Worm (Caenorhabditis elegans) whole organism, young adult: Measurements from ENCODE around the gene F55G1.15.
A peak's percentile ranks its signal among the peaks of the same experiment; 100 is the strongest.

ENCODE experiments used
- B0019.2 ChIP-seq: fragments of 200-800 bp; sonication (Bioruptor generic); conservative IDR thresholded peaks from 2 replicates; pipeline ENCODE4 v1.3.6; 2022; ENCODE audit warnings: missing genetic modification reagents, missing genetic modification characterization, missing compliant biosample characterization
- B0035.1 ChIP-seq: sonication (generic microtip); optimal IDR thresholded peaks from 2 replicates; lab custom pipeline; 2016; ENCODE audit warnings: missing genetic modification characterization, mild to moderate bottlenecking, missing compliant biosample characterization, missing genotype, missing genetic modification reagents
- B0336.3 ChIP-seq: fragments of 200-800 bp; sonication (Bioruptor generic); IDR thresholded peaks from 2 replicates; pipeline ENCODE4 v1.3.6; 2022; ENCODE audit warnings: missing genetic modification characterization, missing compliant biosample characterization
- C17E4.6 ChIP-seq: fragments of 200-800 bp; sonication (Bioruptor generic); IDR thresholded peaks from 2 replicates; pipeline ENCODE4 v1.3.6; 2022; ENCODE audit warnings: missing genetic modification reagents, missing genetic modification characterization, missing compliant biosample characterization
- F57A8.1 ChIP-seq: fragments of 200-800 bp; sonication (Bioruptor generic); optimal IDR thresholded peaks from 2 replicates; lab custom pipeline; 2018; ENCODE audit warnings: mild to moderate bottlenecking, missing genetic modification characterization, moderate library complexity, missing compliant biosample characterization
- T07F8.4 ChIP-seq: sonication (generic microtip); optimal IDR thresholded peaks from 2 replicates; lab custom pipeline; 2016; ENCODE audit warnings: mild to moderate bottlenecking, missing genetic modification characterization, moderate library complexity, missing compliant biosample characterization
- T26A5.8 ChIP-seq: sonication (generic microtip); optimal IDR thresholded peaks from 2 replicates; lab custom pipeline; 2016; ENCODE audit warnings: missing genetic modification characterization, missing compliant biosample characterization
- Y67H2A.10 ChIP-seq: fragments of 200-800 bp; sonication (Bioruptor generic); conservative IDR thresholded peaks from 2 replicates; pipeline ENCODE4 v1.3.6; 2022; ENCODE audit warnings: missing genetic modification reagents, missing genetic modification characterization, missing compliant biosample characterization
- ZK185.1 ChIP-seq: sonication (generic microtip); optimal IDR thresholded peaks from 2 replicates; lab custom pipeline; 2016; ENCODE audit warnings: mild to moderate bottlenecking, missing genetic modification characterization, missing compliant biosample characterization; ENCODE audit not compliant: poor library complexity, severe bottlenecking
- bed-2 ChIP-seq: fragments of 200-800 bp; sonication (Bioruptor generic); IDR thresholded peaks from 2 replicates; pipeline ENCODE4 v1.3.6; 2022; ENCODE audit warnings: missing genetic modification reagents, missing genetic modification characterization, missing compliant biosample characterization
- cebp-2 ChIP-seq: fragments of 200-800 bp; sonication (Bioruptor generic); IDR thresholded peaks from 2 replicates; pipeline ENCODE4 v1.3.6; 2022; ENCODE audit warnings: missing genetic modification characterization, missing compliant biosample characterization
- ceh-40 ChIP-seq: fragments of 200-800 bp; sonication (Bioruptor generic); IDR thresholded peaks from 2 replicates; pipeline ENCODE4 v1.3.6; 2022; ENCODE audit warnings: missing genetic modification characterization, missing compliant biosample characterization
- ceh-91 ChIP-seq: fragments of 200-800 bp; sonication (Bioruptor generic); IDR thresholded peaks from 2 replicates; pipeline ENCODE4 v1.3.6; 2022; ENCODE audit warnings: missing genetic modification reagents, missing genetic modification characterization, missing compliant biosample characterization
- chd-7 ChIP-seq: sonication (generic microtip); optimal IDR thresholded peaks from 2 replicates; lab custom pipeline; 2016; ENCODE audit warnings: mild to moderate bottlenecking, missing genetic modification characterization, moderate library complexity, missing compliant biosample characterization
- die-1 ChIP-seq: sonication (generic microtip); optimal IDR thresholded peaks from 2 replicates; lab custom pipeline; 2016; ENCODE audit warnings: missing genotype, mild to moderate bottlenecking, missing genetic modification characterization, missing compliant biosample characterization
- dox-1 ChIP-seq: fragments of 200-800 bp; sonication (Bioruptor generic); IDR thresholded peaks from 2 replicates; pipeline ENCODE4 v1.3.6; 2022; ENCODE audit warnings: missing genetic modification reagents, missing genetic modification characterization, missing compliant biosample characterization
- egl-18 ChIP-seq: fragments of 200-800 bp; sonication (Bioruptor generic); IDR thresholded peaks from 2 replicates; pipeline ENCODE4 v1.3.6; 2022; ENCODE audit warnings: missing genetic modification reagents, missing genetic modification characterization, missing compliant biosample characterization
- gei-17 ChIP-seq: fragments of 200-800 bp; sonication (Bioruptor generic); optimal IDR thresholded peaks from 2 replicates; lab custom pipeline; 2018; ENCODE audit warnings: mild to moderate bottlenecking, missing genetic modification characterization, missing compliant biosample characterization
- hlh-12 ChIP-seq: sonication (generic microtip); optimal IDR thresholded peaks from 2 replicates; lab custom pipeline; 2016; ENCODE audit warnings: missing genetic modification characterization, missing compliant biosample characterization
- hmg-1.2 ChIP-seq: fragments of 200-800 bp; sonication (Bioruptor generic); IDR thresholded peaks from 2 replicates; pipeline ENCODE4 v1.3.6; 2022; ENCODE audit warnings: missing genetic modification reagents, missing genetic modification characterization, missing compliant biosample characterization
- hsf-1 ChIP-seq: fragments of 200-800 bp; sonication (Bioruptor generic); IDR thresholded peaks from 2 replicates; pipeline ENCODE4 v1.3.6; 2022; ENCODE audit warnings: missing genetic modification reagents, missing genetic modification characterization, missing compliant biosample characterization
- lag-1 ChIP-seq: fragments of 200-800 bp; sonication (Bioruptor generic); IDR thresholded peaks from 2 replicates; pipeline ENCODE4 v1.3.6; 2022; ENCODE audit warnings: missing genetic modification reagents, missing genetic modification characterization, missing compliant biosample characterization
- let-607 ChIP-seq, 2 experiments: fragments of 200-800 bp in 1 of 2; sonication (Bioruptor generic) in 1 of 2; sonication (generic microtip) in 1 of 2; optimal IDR thresholded peaks; 2 replicates each; lab custom pipeline; 2016 to 2018; ENCODE audit warnings: mild to moderate bottlenecking in 2 of 2, missing compliant biosample characterization in 2 of 2, missing genetic modification characterization in 2 of 2, moderate library complexity in 2 of 2, missing genotype in 1 of 2
- lin-26 ChIP-seq: fragments of 200-800 bp; sonication (Bioruptor generic); IDR thresholded peaks from 2 replicates; pipeline ENCODE4 v1.3.6; 2022; ENCODE audit warnings: missing genetic modification reagents, missing genetic modification characterization, missing compliant biosample characterization
- lin-40 ChIP-seq: sonication (generic microtip); optimal IDR thresholded peaks from 2 replicates; lab custom pipeline; 2016; ENCODE audit warnings: missing genetic modification characterization, mild to moderate bottlenecking, missing compliant biosample characterization, missing genotype, missing genetic modification reagents
- lin-54 ChIP-seq: fragments of 200-800 bp; sonication (Bioruptor generic); optimal IDR thresholded peaks from 2 replicates; lab custom pipeline; 2018; ENCODE audit warnings: mild to moderate bottlenecking, missing genetic modification characterization, missing compliant biosample characterization
- lsy-27 ChIP-seq: sonication (generic microtip); optimal IDR thresholded peaks from 2 replicates; lab custom pipeline; 2017; ENCODE audit warnings: missing genetic modification characterization, mild to moderate bottlenecking, missing compliant biosample characterization, antibody characterized with exemption, missing genotype, borderline replicate concordance; ENCODE audit not compliant: insufficient read depth
- madf-10 ChIP-seq: sonication (generic microtip); optimal IDR thresholded peaks from 2 replicates; lab custom pipeline; 2016; ENCODE audit warnings: mild to moderate bottlenecking, missing genetic modification characterization, missing compliant biosample characterization
- mcd-1 ChIP-seq: fragments of 200-800 bp; sonication (Bioruptor generic); IDR thresholded peaks from 2 replicates; pipeline ENCODE4 v1.3.6; 2022; ENCODE audit warnings: missing genetic modification reagents, missing genetic modification characterization, missing compliant biosample characterization
- mxl-1 ChIP-seq: sonication (generic microtip); optimal IDR thresholded peaks from 2 replicates; lab custom pipeline; 2016; ENCODE audit warnings: missing genetic modification characterization, missing compliant biosample characterization
- nfya-1 ChIP-seq: sonication (generic microtip); optimal IDR thresholded peaks from 2 replicates; lab custom pipeline; 2017; ENCODE audit warnings: antibody characterized with exemption, missing compliant biosample characterization, missing genetic modification characterization, borderline replicate concordance; ENCODE audit not compliant: insufficient read depth
- nfya-2 ChIP-seq: fragments of 200-800 bp; sonication (Bioruptor generic); IDR thresholded peaks from 2 replicates; pipeline ENCODE4 v1.3.6; 2022; ENCODE audit warnings: missing genetic modification reagents, missing genetic modification characterization, missing compliant biosample characterization
- nhr-120 ChIP-seq: fragments of 200-800 bp; sonication (Bioruptor generic); IDR thresholded peaks from 2 replicates; pipeline ENCODE4 v1.3.6; 2022; ENCODE audit warnings: missing genetic modification characterization, missing compliant biosample characterization
- nhr-27 ChIP-seq: fragments of 200-800 bp; sonication (Bioruptor generic); optimal IDR thresholded peaks from 2 replicates; lab custom pipeline; 2018; ENCODE audit warnings: mild to moderate bottlenecking, missing genetic modification characterization, moderate library complexity, missing compliant biosample characterization
- sdz-38 ChIP-seq: sonication (generic microtip); optimal IDR thresholded peaks from 2 replicates; lab custom pipeline; 2016; ENCODE audit warnings: missing genotype, missing genetic modification characterization, missing compliant biosample characterization
- sea-2 ChIP-seq: fragments of 200-800 bp; sonication (Bioruptor generic); IDR thresholded peaks from 2 replicates; pipeline ENCODE4 v1.3.6; 2022; ENCODE audit warnings: missing genetic modification characterization, missing compliant biosample characterization
- snpc-1.1 ChIP-seq: sonication (generic microtip); optimal IDR thresholded peaks from 2 replicates; lab custom pipeline; 2017; ENCODE audit warnings: missing genetic modification characterization, mild to moderate bottlenecking, missing compliant biosample characterization, antibody characterized with exemption, moderate library complexity, missing genotype, missing genetic modification reagents; ENCODE audit not compliant: insufficient read depth
- snpc-3.4 ChIP-seq: sonication (generic microtip); optimal IDR thresholded peaks from 2 replicates; lab custom pipeline; 2017; ENCODE audit warnings: missing genetic modification characterization, mild to moderate bottlenecking, missing compliant biosample characterization, antibody characterized with exemption, moderate library complexity, missing genotype, missing genetic modification reagents
- sptf-2 ChIP-seq: fragments of 200-800 bp; sonication (Bioruptor generic); optimal IDR thresholded peaks from 2 replicates; lab custom pipeline; 2018; ENCODE audit warnings: mild to moderate bottlenecking, missing genetic modification characterization, missing compliant biosample characterization
- tbp1 ChIP-seq: fragments of 200-800 bp; sonication (Bioruptor generic); optimal IDR thresholded peaks from 2 replicates; lab custom pipeline; 2018; ENCODE audit warnings: mild to moderate bottlenecking, missing genetic modification characterization, missing compliant biosample characterization
- tbx-9 ChIP-seq: sonication (generic microtip); optimal IDR thresholded peaks from 2 replicates; lab custom pipeline; 2016; ENCODE audit warnings: borderline replicate concordance, missing genetic modification characterization, inconsistent platforms, missing compliant biosample characterization
- unc-62 ChIP-seq: fragments of 150-350 bp; optimal IDR thresholded peaks from 2 replicates; lab custom pipeline; 2014; ENCODE audit warnings: missing biosample characterization, missing genetic modification reagents, missing genetic modification characterization
- xnd-1 ChIP-seq: sonication (generic microtip); optimal IDR thresholded peaks from 2 replicates; lab custom pipeline; 2016; ENCODE audit warnings: missing genotype, missing genetic modification reagents, missing genetic modification characterization, missing compliant biosample characterization
- ztf-22 ChIP-seq: fragments of 200-800 bp; sonication (Bioruptor generic); optimal IDR thresholded peaks from 2 replicates; lab custom pipeline; 2018; ENCODE audit warnings: mild to moderate bottlenecking, missing genetic modification characterization, moderate library complexity, missing compliant biosample characterization
- ztf-28 ChIP-seq: fragments of 200-800 bp; sonication (Bioruptor generic); IDR thresholded peaks from 2 replicates; pipeline ENCODE4 v1.3.6; 2022; ENCODE audit warnings: missing genetic modification reagents, missing genetic modification characterization, missing compliant biosample characterization
- ztf-6 ChIP-seq: fragments of 200-800 bp; sonication (Bioruptor generic); IDR thresholded peaks from 2 replicates; pipeline ENCODE4 v1.3.6; 2022; ENCODE audit warnings: missing genetic modification reagents, missing genetic modification characterization, missing compliant biosample characterization

Gene F55G1.15

ce11 chrIV:7508850-7509249, 7.6 kb upstream of the F55G1.15 start (continued):
- no peak for TF ChIP-seq madf-10 (tag; lab: Kevin White, UChicago)

ce11 chrIV:7507841-7508509, 6.7 kb upstream of the F55G1.15 start, which contains the start of the genes vdac-1 and R05G6.5:
vdac-1 (minus strand) TSS chrIV:7507891.
R05G6.5 (plus strand) TSS chrIV:7508367.
- TF ChIP-seq C17E4.6 (GFP tag; lab: Robert Waterston, UW) (no peak), F57A8.1 (GFP tag; lab: Kevin White, UChicago) (no peak), snpc-1.1 (tag; lab: Kevin White, UChicago) (no peak), dox-1 (GFP tag; lab: Robert Waterston, UW) (peak; percentile 73), unc-62 (GFP tag; lab: Kevin White, UChicago) (no peak), lsy-27 (no peak), tbp1 (peak; percentile 55), egl-18 (no peak), Y67H2A.10 (GFP tag; lab: Robert Waterston, UW) (no peak; the same call in 1 of the 2 replicates), bed-2 (GFP tag; lab: Robert Waterston, UW) (no peak), lin-26 (GFP tag; lab: Robert Waterston, UW) (no peak), sdz-38 (tag; lab: Kevin White, UChicago) (no peak), nfya-1 (tag; lab: Kevin White, UChicago) (no peak), lin-40 (tag; lab: Kevin White, UChicago) (peak; percentile 68), nhr-27 (tag; lab: Kevin White, UChicago) (no peak), sea-2 (GFP tag; lab: Robert Waterston, UW) (no peak), let-607 (tag; optimal IDR thresholded peaks at IDR 0.05; lab: Kevin White, UChicago) (peak; percentile 75 to 78), ceh-91 (GFP tag; lab: Robert Waterston, UW) (no peak), ztf-22 (GFP tag; lab: Kevin White, UChicago) (no peak), tbx-9 (tag; lab: Kevin White, UChicago) (no peak), cebp-2 (GFP tag; lab: Robert Waterston, UW) (no peak), sptf-2 (GFP tag; lab: Kevin White, UChicago) (no peak), B0019.2 (GFP tag; lab: Robert Waterston, UW) (no peak), ZK185.1 (tag; lab: Kevin White, UChicago) (no peak), die-1 (peak; percentile 16), T26A5.8 (tag; lab: Kevin White, UChicago) (no peak), mcd-1 (GFP tag; lab: Robert Waterston, UW) (peak; percentile 75), ceh-40 (GFP tag; lab: Robert Waterston, UW) (no peak), xnd-1 (tag; lab: Kevin White, UChicago) (no peak), chd-7 (tag; lab: Kevin White, UChicago) (peak; percentile 42), B0035.1 (tag; lab: Kevin White, UChicago) (no peak), mxl-1 (tag; lab: Kevin White, UChicago) (no peak), nhr-120 (GFP tag; lab: Robert Waterston, UW) (no peak), snpc-3.4 (no peak), ztf-6 (no peak), lin-54 (GFP tag; lab: Kevin White, UChicago) (peak; percentile 81), gei-17 (GFP tag; lab: Kevin White, UChicago) (no peak), hsf-1 (GFP tag; lab: Robert Waterston, UW) (0 out of 2 replicates have a peak, but pooled peaks have one; percentile 54), lag-1 (no peak), T07F8.4 (no peak), B0336.3 (GFP tag; lab: Robert Waterston, UW) (peak; percentile 75), nfya-2 (GFP tag; lab: Robert Waterston, UW) (no peak), ztf-28 (GFP tag; lab: Robert Waterston, UW) (no peak), hlh-12 (tag; lab: Kevin White, UChicago) (no peak), hmg-1.2 (GFP tag; lab: Robert Waterston, UW) (peak; percentile 92)
